Fruit fly (Drosophila melanogaster) whole organism, embryonic: ENCODE data around the gene Sgp.

Experiments used
- CG10543 ChIP-seq: fragments of 200-800 bp; sonication (Bioruptor generic); optimal IDR thresholded peaks from 3 replicates; lab custom pipeline; 2017; ENCODE audit warnings: missing biosample characterization, mild to moderate bottlenecking, missing genetic modification characterization, moderate library complexity
- CG12155 ChIP-seq: fragments of 200-800 bp; sonication (Bioruptor generic); optimal IDR thresholded peaks from 3 replicates; lab custom pipeline; 2016; ENCODE audit warnings: missing biosample characterization, missing genetic modification characterization
- CG13296 ChIP-seq: fragments of 200-800 bp; sonication (Bioruptor generic); optimal IDR thresholded peaks from 3 replicates; lab custom pipeline; 2018; ENCODE audit warnings: missing biosample characterization, mild to moderate bottlenecking, missing genetic modification characterization
- CG13424 ChIP-seq: fragments of 200-800 bp; sonication (Bioruptor generic); optimal IDR thresholded peaks from 2 replicates; lab custom pipeline; 2019; ENCODE audit warnings: missing biosample characterization, mild to moderate bottlenecking, missing genetic modification characterization, moderate library complexity
- CG1529 ChIP-seq: fragments of 200-800 bp; sonication (Bioruptor generic); optimal IDR thresholded peaks from 3 replicates; lab custom pipeline; 2018; ENCODE audit warnings: missing biosample characterization, missing genetic modification characterization
- CG1647 ChIP-seq: fragments of 200-800 bp; sonication (Bioruptor generic); optimal IDR thresholded peaks from 3 replicates; lab custom pipeline; 2016; ENCODE audit warnings: missing biosample characterization, missing genetic modification characterization
- CG18262 ChIP-seq: fragments of 200-800 bp; optimal IDR thresholded peaks from 3 replicates; lab custom pipeline; 2019; ENCODE audit warnings: missing biosample characterization, mild to moderate bottlenecking, missing genetic modification characterization, moderate library complexity
- CG18764 ChIP-seq: fragments of 200-800 bp; sonication (Bioruptor generic); optimal IDR thresholded peaks from 3 replicates; lab custom pipeline; 2016; ENCODE audit warnings: missing biosample characterization, missing genetic modification characterization
- CG2120 ChIP-seq: fragments of 200-800 bp; sonication (Bioruptor generic); optimal IDR thresholded peaks from 3 replicates; lab custom pipeline; 2016; ENCODE audit warnings: missing biosample characterization, missing genetic modification characterization
- CG31441 ChIP-seq: fragments of 200-800 bp; sonication (Bioruptor generic); IDR thresholded peaks from 2 replicates; pipeline ENCODE4 v1.3.6; 2022; ENCODE audit warnings: missing biosample characterization, missing genetic modification characterization
- CG3281 ChIP-seq: fragments of 200-800 bp; sonication (Bioruptor generic); optimal IDR thresholded peaks from 3 replicates; lab custom pipeline; 2017; ENCODE audit warnings: missing biosample characterization, mild to moderate bottlenecking, missing genetic modification characterization
- CG33213 ChIP-seq: fragments of 200-800 bp; sonication (Bioruptor generic); optimal IDR thresholded peaks from 3 replicates; lab custom pipeline; 2016; ENCODE audit warnings: missing biosample characterization, missing genetic modification characterization
- CG34376 ChIP-seq: fragments of 200-800 bp; sonication (Bioruptor generic); optimal IDR thresholded peaks from 2 replicates; lab custom pipeline; 2018; ENCODE audit warnings: missing biosample characterization, mild to moderate bottlenecking, missing genetic modification characterization
- CG3995 ChIP-seq: fragments of 200-800 bp; sonication (Bioruptor generic); optimal IDR thresholded peaks from 3 replicates; lab custom pipeline; 2016; ENCODE audit warnings: missing biosample characterization, missing genetic modification characterization
- CG4404 ChIP-seq: fragments of 200-800 bp; sonication (Bioruptor generic); IDR thresholded peaks from 2 replicates; pipeline ENCODE4 v1.3.6; 2022; ENCODE audit warnings: missing biosample characterization, missing genetic modification characterization
- CG4707 ChIP-seq: fragments of 200-800 bp; sonication (Bioruptor generic); optimal IDR thresholded peaks from 2 replicates; lab custom pipeline; 2018; ENCODE audit warnings: missing biosample characterization, mild to moderate bottlenecking, missing genetic modification characterization, moderate library complexity
- CG4820 ChIP-seq: fragments of 200-800 bp; sonication (Bioruptor generic); optimal IDR thresholded peaks from 3 replicates; lab custom pipeline; 2016; ENCODE audit warnings: missing biosample characterization, missing genetic modification characterization
- CG5245 ChIP-seq: fragments of 200-800 bp; sonication (Bioruptor generic); optimal IDR thresholded peaks from 3 replicates; lab custom pipeline; 2016; ENCODE audit warnings: missing biosample characterization, missing genetic modification characterization
- CG6272 ChIP-seq: fragments of 200-800 bp; sonication (Bioruptor generic); IDR thresholded peaks from 2 replicates; pipeline ENCODE4 v1.3.6; 2022; ENCODE audit warnings: missing biosample characterization, missing genetic modification characterization
- CG6765 ChIP-seq: fragments of 200-800 bp; sonication (Bioruptor generic); optimal IDR thresholded peaks from 3 replicates; lab custom pipeline; 2017; ENCODE audit warnings: missing biosample characterization, mild to moderate bottlenecking, missing genetic modification characterization
- CG6854 ChIP-seq: fragments of 200-800 bp; sonication (Bioruptor generic); optimal IDR thresholded peaks from 3 replicates; lab custom pipeline; 2017; ENCODE audit warnings: missing biosample characterization, mild to moderate bottlenecking, missing genetic modification characterization
- CG9932 ChIP-seq: fragments of 200-800 bp; sonication (Bioruptor generic); IDR thresholded peaks from 2 replicates; pipeline ENCODE4 v1.3.6; 2022; ENCODE audit warnings: missing biosample characterization, missing genetic modification characterization
- Dp ChIP-seq: fragments of 200-800 bp; sonication (Bioruptor generic); optimal IDR thresholded peaks from 2 replicates; lab custom pipeline; 2018; ENCODE audit warnings: missing biosample characterization, mild to moderate bottlenecking, missing genetic modification characterization, moderate library complexity
- Eip74EF ChIP-seq, 2 experiments: fragments of 200-800 bp in 1 of 2; fragments of >200 bp in 1 of 2; sonication (Bioruptor generic) in 1 of 2; optimal IDR thresholded peaks; 2 replicates each; lab custom pipeline; 2017 to 2019; ENCODE audit warnings: missing biosample characterization in 2 of 2, missing genetic modification characterization in 2 of 2, mild to moderate bottlenecking in 1 of 2, moderate library complexity in 1 of 2
- Ets65A ChIP-seq: fragments of 200-800 bp; sonication (Bioruptor generic); peaks from one replicate; lab custom pipeline; 2016; ENCODE audit warnings: missing biosample characterization, missing genetic modification characterization
- Hsf ChIP-seq: fragments of 200-800 bp; sonication (Bioruptor generic); optimal IDR thresholded peaks from 3 replicates; lab custom pipeline; 2016; ENCODE audit warnings: missing biosample characterization, missing genetic modification characterization
- Lhr ChIP-seq: fragments of 200-800 bp; sonication (Bioruptor generic); optimal IDR thresholded peaks from 3 replicates; lab custom pipeline; 2017; ENCODE audit warnings: mild to moderate bottlenecking, missing biosample characterization, missing genetic modification reagents, missing genetic modification characterization
- Neu2 ChIP-seq: fragments of 200-800 bp; sonication (Bioruptor generic); optimal IDR thresholded peaks from 3 replicates; lab custom pipeline; 2016; ENCODE audit warnings: missing biosample characterization, missing genetic modification characterization, borderline replicate concordance
- Nf-YA ChIP-seq: fragments of 200-800 bp; sonication (Bioruptor generic); IDR thresholded peaks from 2 replicates; pipeline ENCODE4 v1.3.6; 2022; ENCODE audit warnings: missing biosample characterization, missing genetic modification characterization
- Ptx1 ChIP-seq: fragments of 200-800 bp; sonication (Bioruptor generic); IDR thresholded peaks from 2 replicates; pipeline ENCODE4 v1.3.6; 2022; ENCODE audit warnings: missing biosample characterization, missing genetic modification characterization
- Rfx ChIP-seq: fragments of 200-800 bp; sonication (Bioruptor generic); IDR thresholded peaks from 2 replicates; pipeline ENCODE4 v1.3.6; 2022; ENCODE audit warnings: missing biosample characterization, missing genetic modification characterization
- Sin3A ChIP-seq: fragments of >200 bp; optimal IDR thresholded peaks from 2 replicates; lab custom pipeline; 2018
- Sox102F ChIP-seq: fragments of 200-800 bp; sonication (Bioruptor generic); optimal IDR thresholded peaks from 2 replicates; lab custom pipeline; 2018; ENCODE audit warnings: missing biosample characterization, mild to moderate bottlenecking, missing genetic modification characterization, moderate library complexity
- Stat92E ChIP-seq, 3 experiments: fragments of >200 bp in 2 of 3; fragments of 200-800 bp in 1 of 3; sonication (Bioruptor generic) in 1 of 3; optimal IDR thresholded peaks; 2 replicates each; lab custom pipeline; 2017 to 2019; ENCODE audit warnings: missing biosample characterization in 3 of 3, missing genetic modification characterization in 3 of 3, mild to moderate bottlenecking in 1 of 3, moderate library complexity in 1 of 3
- bab2 ChIP-seq: fragments of 200-800 bp; sonication (Bioruptor generic); optimal IDR thresholded peaks from 2 replicates; lab custom pipeline; 2016; ENCODE audit warnings: missing biosample characterization, missing genetic modification characterization
- caup ChIP-seq: fragments of 200-800 bp; sonication (Bioruptor generic); optimal IDR thresholded peaks from 3 replicates; lab custom pipeline; 2017; ENCODE audit warnings: missing biosample characterization, mild to moderate bottlenecking, missing genetic modification characterization, moderate library complexity; ENCODE audit not compliant: severe bottlenecking
- fd102C ChIP-seq: fragments of 200-800 bp; sonication (Bioruptor generic); optimal IDR thresholded peaks from 2 replicates; lab custom pipeline; 2018; ENCODE audit warnings: missing biosample characterization, mild to moderate bottlenecking, missing genetic modification characterization, moderate library complexity
- gfzf ChIP-seq: fragments of 200-800 bp; sonication (Bioruptor generic); optimal IDR thresholded peaks from 2 replicates; lab custom pipeline; 2016; ENCODE audit warnings: missing biosample characterization, mild to moderate bottlenecking, missing genetic modification characterization, moderate library complexity
- hkb ChIP-seq, 2 experiments: fragments of 200-800 bp in 1 of 2; fragments of >200 bp in 1 of 2; sonication (Bioruptor generic) in 1 of 2; IDR thresholded peaks in 1 of 2; optimal IDR thresholded peaks in 1 of 2; 2 replicates each; pipeline versions ENCODE4 v1.3.6 to Lab custom; 2017 to 2022; ENCODE audit warnings: missing biosample characterization in 1 of 2, missing genetic modification characterization in 1 of 2
- knrl ChIP-seq: fragments of 200-800 bp; sonication (Bioruptor generic); IDR thresholded peaks from 3 replicates; pipeline ENCODE4 v1.3.6; 2022; ENCODE audit warnings: missing biosample characterization, missing genetic modification characterization; ENCODE audit not compliant: partially characterized antibody
- maf-S ChIP-seq: fragments of 200-800 bp; sonication (Bioruptor generic); optimal IDR thresholded peaks from 2 replicates; lab custom pipeline; 2016; ENCODE audit warnings: missing biosample characterization, missing genetic modification characterization
- odd ChIP-seq: fragments of 200-800 bp; sonication (Bioruptor generic); optimal IDR thresholded peaks from 2 replicates; lab custom pipeline; 2017; ENCODE audit warnings: missing biosample characterization, mild to moderate bottlenecking, missing genetic modification characterization
- pho ChIP-seq: fragments of 200-800 bp; sonication (Bioruptor generic); optimal IDR thresholded peaks from 2 replicates; lab custom pipeline; 2016; ENCODE audit warnings: missing biosample characterization, missing genetic modification characterization
- pzg ChIP-seq: fragments of 200-800 bp; sonication (Bioruptor generic); optimal IDR thresholded peaks from 3 replicates; lab custom pipeline; 2018; ENCODE audit warnings: missing biosample characterization, mild to moderate bottlenecking, missing genetic modification characterization, moderate library complexity
- repo ChIP-seq: fragments of 200-800 bp; sonication (Bioruptor generic); optimal IDR thresholded peaks from 2 replicates; lab custom pipeline; 2016; ENCODE audit warnings: missing biosample characterization, missing genetic modification characterization
- seq ChIP-seq: fragments of 200-800 bp; sonication (Bioruptor generic); IDR thresholded peaks from 2 replicates; pipeline ENCODE4 v1.3.6; 2022; ENCODE audit warnings: missing biosample characterization, missing genetic modification characterization
- so ChIP-seq: fragments of 200-800 bp; sonication (Bioruptor generic); IDR thresholded peaks from 3 replicates; pipeline ENCODE4 v1.3.6; 2022; ENCODE audit warnings: missing biosample characterization, missing genetic modification characterization
- sug ChIP-seq: fragments of 200-800 bp; optimal IDR thresholded peaks from 2 replicates; lab custom pipeline; 2019; ENCODE audit warnings: missing biosample characterization, mild to moderate bottlenecking, missing genetic modification characterization, moderate library complexity
- tgo ChIP-seq: fragments of 200-800 bp; sonication (Bioruptor generic); IDR thresholded peaks from 3 replicates; pipeline ENCODE4 v1.3.6; 2022; ENCODE audit warnings: missing biosample characterization, missing genetic modification characterization
- tna ChIP-seq: fragments of 200-800 bp; sonication (Bioruptor generic); IDR thresholded peaks from 2 replicates; pipeline ENCODE4 v1.3.6; 2022; ENCODE audit warnings: missing biosample characterization, missing genetic modification characterization; ENCODE audit not compliant: partially characterized antibody
- usp ChIP-seq: fragments of >200 bp; optimal IDR thresholded peaks from 2 replicates; lab custom pipeline; 2017; ENCODE audit warnings: missing biosample characterization, missing genetic modification characterization

The Sgp gene

dm6 chr2L:8511723-8512122, 7.8 kb upstream of the Sgp start, which contains the start of gene CG13096 (continued):
- TF ChIP-seq CG1529 (GFP tag; lab: Kevin White, UChicago): no peak
- peak; percentile 100 for TF ChIP-seq CG3995 (GFP tag; lab: Kevin White, UChicago)
- TF ChIP-seq Eip74EF (GFP tag; optimal IDR thresholded peaks at IDR 0.05; lab: Kevin White, UChicago): no peak
- TF ChIP-seq Ptx1 (GFP tag; lab: Robert Waterston, UW): no peak
- TF ChIP-seq usp (GFP tag; lab: Kevin White, UChicago): no peak
- no peak for TF ChIP-seq CG10543 (GFP tag; lab: Kevin White, UChicago)
- TF ChIP-seq seq (GFP tag; lab: Robert Waterston, UW): no peak
- peak; percentile 77 for TF ChIP-seq Lhr (GFP tag; lab: Kevin White, UChicago)
- no peak for TF ChIP-seq CG4707 (GFP tag; lab: Kevin White, UChicago)
- TF ChIP-seq Sox102F (GFP tag; lab: Kevin White, UChicago): no peak
- TF ChIP-seq CG33213 (GFP tag; lab: Kevin White, UChicago): peak; percentile 55
- no peak for TF ChIP-seq CG6765
- TF ChIP-seq Dp: peak; percentile 83
- no peak for TF ChIP-seq CG13296 (GFP tag; lab: Kevin White, UChicago)
- no peak for TF ChIP-seq CG3281 (GFP tag; lab: Kevin White, UChicago)
- no peak for TF ChIP-seq CG1647 (GFP tag; lab: Kevin White, UChicago)
- TF ChIP-seq gfzf (GFP tag; lab: Kevin White, UChicago): peak; percentile 53
- TF ChIP-seq Sin3A (lab: Kevin White, UChicago): peak; percentile 69
- TF ChIP-seq CG4404 (GFP tag; lab: Robert Waterston, UW): no peak
- peak; percentile 48 for TF ChIP-seq CG2120 (GFP tag; lab: Kevin White, UChicago)
- peak; percentile 98 for TF ChIP-seq knrl (GFP tag; lab: Robert Waterston, UW)
- TF ChIP-seq CG6854: no peak
- TF ChIP-seq CG5245 (GFP tag; lab: Kevin White, UChicago): no peak
- TF ChIP-seq CG18764 (GFP tag; lab: Kevin White, UChicago): no peak
- no peak for TF ChIP-seq Neu2 (GFP tag; lab: Kevin White, UChicago)
- peak; percentile 83 for TF ChIP-seq Ets65A
- TF ChIP-seq Stat92E (GFP tag; optimal IDR thresholded peaks at IDR 0.05; lab: Kevin White, UChicago): peak in 1 of 3 experiments; percentile 44
- peak; percentile 97 for TF ChIP-seq tna
- TF ChIP-seq Hsf: peak; percentile 11
- no peak; the same call in 1 of the 2 replicates for TF ChIP-seq CG31441
- no peak for TF ChIP-seq sug (tag; lab: Kevin White, UChicago)
- TF ChIP-seq CG13424: peak; percentile 24
- no peak for TF ChIP-seq fd102C (GFP tag; lab: Kevin White, UChicago)
- TF ChIP-seq tgo (GFP tag; lab: Robert Waterston, UW): no peak
- TF ChIP-seq maf-S (GFP tag; lab: Kevin White, UChicago): peak; percentile 6
- TF ChIP-seq pho (GFP tag; lab: Kevin White, UChicago): peak; percentile 39
- peak; percentile 21 for TF ChIP-seq CG12155 (GFP tag; lab: Kevin White, UChicago)
- TF ChIP-seq CG18262 (tag; lab: Kevin White, UChicago): peak; percentile 12
- peak; percentile 22; the same call in 1 of the 2 replicates for TF ChIP-seq CG6272 (GFP tag; lab: Robert Waterston, UW)
- peak; percentile 8 for TF ChIP-seq CG4820 (GFP tag; lab: Kevin White, UChicago)
- TF ChIP-seq so (GFP tag; lab: Robert Waterston, UW): no peak
- TF ChIP-seq repo (GFP tag; lab: Kevin White, UChicago): no peak
- peak; percentile 66 for TF ChIP-seq Rfx (GFP tag; lab: Robert Waterston, UW)
- peak; percentile 99 for TF ChIP-seq pzg (GFP tag; lab: Kevin White, UChicago)
- no peak for TF ChIP-seq bab2 (GFP tag; lab: Kevin White, UChicago)
- no peak for TF ChIP-seq caup
- no peak for TF ChIP-seq Nf-YA (GFP tag; lab: Robert Waterston, UW)
- no peak for TF ChIP-seq hkb (optimal IDR thresholded peaks at IDR 0.05; lab: Kevin White, UChicago)
- TF ChIP-seq hkb (GFP tag; IDR thresholded peaks at IDR 0.05; lab: Robert Waterston, UW): no peak
- no peak for TF ChIP-seq odd (GFP tag; lab: Kevin White, UChicago)
- peak; percentile 77 for TF ChIP-seq CG9932 (GFP tag; lab: Robert Waterston, UW)
- peak; percentile 8 for TF ChIP-seq CG34376 (GFP tag; lab: Kevin White, UChicago)
